Worm (Caenorhabditis elegans) whole organism, midembryonic: ENCODE measurements around the gene C07B5.2.
A peak's percentile ranks its signal among the peaks of the same experiment; 100 is the strongest.

ENCODE experiments used
- T22C8.4 ChIP-seq: fragments of 200-800 bp; sonication (Bioruptor generic); IDR thresholded peaks from 2 replicates; pipeline ENCODE4 v1.3.6; 2022; ENCODE audit warnings: missing genetic modification characterization, missing compliant biosample characterization
- cog-1 ChIP-seq: sonication (generic microtip); optimal IDR thresholded peaks from 2 replicates; lab custom pipeline; 2016; ENCODE audit warnings: missing genetic modification characterization, missing compliant biosample characterization
- flt-1 ChIP-seq: fragments of 200-800 bp; sonication (Bioruptor generic); IDR thresholded peaks from 2 replicates; pipeline ENCODE4 v1.3.6; 2022; ENCODE audit warnings: missing genetic modification characterization, missing compliant biosample characterization
- klf-2 ChIP-seq: fragments of 200-800 bp; sonication (Bioruptor generic); conservative IDR thresholded peaks from 2 replicates; pipeline ENCODE4 v1.3.6; 2022; ENCODE audit warnings: missing genetic modification reagents, missing genetic modification characterization, missing compliant biosample characterization
- med-1 ChIP-seq: sonication (generic microtip); optimal IDR thresholded peaks from 2 replicates; lab custom pipeline; 2017; ENCODE audit warnings: missing genetic modification characterization, mild to moderate bottlenecking, missing compliant biosample characterization, antibody characterized with exemption, missing genetic modification reagents; ENCODE audit not compliant: insufficient read depth
- ref-1 ChIP-seq: fragments of 200-800 bp; sonication (Bioruptor generic); conservative IDR thresholded peaks from 2 replicates; pipeline ENCODE4 v1.3.6; 2022; ENCODE audit warnings: missing genetic modification reagents, missing genetic modification characterization, missing compliant biosample characterization
- tab-1 ChIP-seq: fragments of 200-800 bp; sonication (Bioruptor generic); IDR thresholded peaks from 2 replicates; pipeline ENCODE4 v1.3.6; 2022; ENCODE audit warnings: missing genetic modification characterization, missing compliant biosample characterization
- ztf-23 ChIP-seq: fragments of 200-800 bp; sonication (Bioruptor generic); IDR thresholded peaks from 2 replicates; pipeline ENCODE4 v1.3.6; 2022; ENCODE audit warnings: missing genetic modification reagents, missing genetic modification characterization, missing compliant biosample characterization
- ztf-29 ChIP-seq: fragments of 200-800 bp; sonication (Bioruptor generic); IDR thresholded peaks from 2 replicates; pipeline ENCODE4 v1.3.6; 2022; ENCODE audit warnings: missing genetic modification reagents, missing genetic modification characterization, missing compliant biosample characterization

C07B5.2 gene

ce11 chrX:9517106-9517505 is at the start of gene C07B5.2:
C07B5.2 (minus strand) TSS chrX:9517206.
- no peak for TF ChIP-seq klf-2 (GFP tag; lab: Robert Waterston, UW)
- no peak for TF ChIP-seq ztf-29 (GFP tag; lab: Robert Waterston, UW)
- TF ChIP-seq ztf-23 (GFP tag; lab: Robert Waterston, UW) = no peak
- TF ChIP-seq cog-1 (tag; lab: Kevin White, UChicago) = no peak
- TF ChIP-seq ref-1 (GFP tag; lab: Robert Waterston, UW) = no peak
- no peak for TF ChIP-seq flt-1 (GFP tag; lab: Robert Waterston, UW)
- no peak for TF ChIP-seq med-1 (GFP tag; lab: Kevin White, UChicago)
- TF ChIP-seq T22C8.4 (GFP tag; lab: Robert Waterston, UW) = no peak
- TF ChIP-seq tab-1 (GFP tag; lab: Robert Waterston, UW) = no peak

- no peak for TF ChIP-seq med-1 (GFP tag; lab: Kevin White, UChicago)
- no peak for TF ChIP-seq ztf-23 (GFP tag; lab: Robert Waterston, UW)
- TF ChIP-seq tab-1 (GFP tag; lab: Robert Waterston, UW) = no peak
- TF ChIP-seq ztf-29 (GFP tag; lab: Robert Waterston, UW) = no peak
- TF ChIP-seq flt-1 (GFP tag; lab: Robert Waterston, UW) = no peak
- no peak for TF ChIP-seq ref-1 (GFP tag; lab: Robert Waterston, UW)
- no peak for TF ChIP-seq klf-2 (GFP tag; lab: Robert Waterston, UW)
- TF ChIP-seq T22C8.4 (GFP tag; lab: Robert Waterston, UW) = no peak
- no peak for TF ChIP-seq cog-1 (tag; lab: Kevin White, UChicago)
Measured at ce11 chrX:9566429-9566828, 49.4 kb upstream of the C07B5.2 start, which contains the start of gene F49E2.2. F49E2.2 (plus strand) TSS chrX:9566729.

ce11 chrX:9565881-9566280 is 48.9 kb upstream of the C07B5.2 start, which contains the start of gene moc-5:
moc-5 (minus strand) TSS chrX:9565981.
- TF ChIP-seq flt-1 (GFP tag; lab: Robert Waterston, UW) (no peak), ztf-29 (GFP tag; lab: Robert Waterston, UW) (no peak), med-1 (GFP tag; lab: Kevin White, UChicago) (no peak), klf-2 (GFP tag; lab: Robert Waterston, UW) (no peak), ztf-23 (GFP tag; lab: Robert Waterston, UW) (no peak), tab-1 (GFP tag; lab: Robert Waterston, UW) (no peak), ref-1 (GFP tag; lab: Robert Waterston, UW) (no peak), cog-1 (tag; lab: Kevin White, UChicago) (no peak), T22C8.4 (GFP tag; lab: Robert Waterston, UW) (no peak)

ce11 chrX:9560931-9561330 is 43.9 kb upstream of the C07B5.2 start:
- TF ChIP-seq T22C8.4 (GFP tag; lab: Robert Waterston, UW) = no peak
- no peak for TF ChIP-seq med-1 (GFP tag; lab: Kevin White, UChicago)
- no peak for TF ChIP-seq ztf-23 (GFP tag; lab: Robert Waterston, UW)
- peak; percentile 30; the same call in 1 of the 2 replicates for TF ChIP-seq tab-1 (GFP tag; lab: Robert Waterston, UW)
- no peak for TF ChIP-seq ztf-29 (GFP tag; lab: Robert Waterston, UW)
- 0 out of 2 replicates have a peak, but pooled peaks have one; percentile 36 for TF ChIP-seq flt-1 (GFP tag; lab: Robert Waterston, UW)

ce11 chrX:9556038-9556437 is 39.0 kb upstream of the C07B5.2 start:
- no peak for TF ChIP-seq T22C8.4 (GFP tag; lab: Robert Waterston, UW)
- TF ChIP-seq ztf-23 (GFP tag; lab: Robert Waterston, UW) = no peak
- no peak for TF ChIP-seq flt-1 (GFP tag; lab: Robert Waterston, UW)
- TF ChIP-seq med-1 (GFP tag; lab: Kevin White, UChicago) = no peak
- TF ChIP-seq cog-1 (tag; lab: Kevin White, UChicago) = no peak
- TF ChIP-seq ztf-29 (GFP tag; lab: Robert Waterston, UW) = no peak
- TF ChIP-seq ref-1 (GFP tag; lab: Robert Waterston, UW) = no peak
- no peak for TF ChIP-seq klf-2 (GFP tag; lab: Robert Waterston, UW)
- no peak for TF ChIP-seq tab-1 (GFP tag; lab: Robert Waterston, UW)

ce11 chrX:9555238-9555637 is 38.2 kb upstream of the C07B5.2 start:
- TF ChIP-seq T22C8.4 (GFP tag; lab: Robert Waterston, UW) (no peak), cog-1 (tag; lab: Kevin White, UChicago) (no peak), med-1 (GFP tag; lab: Kevin White, UChicago) (no peak), ztf-29 (GFP tag; lab: Robert Waterston, UW) (no peak), ztf-23 (GFP tag; lab: Robert Waterston, UW) (no peak), ref-1 (GFP tag; lab: Robert Waterston, UW) (no peak), flt-1 (GFP tag; lab: Robert Waterston, UW) (no peak), klf-2 (GFP tag; lab: Robert Waterston, UW) (no peak), tab-1 (GFP tag; lab: Robert Waterston, UW) (no peak)

ce11 chrX:9553095-9553494 is 36.1 kb upstream of the C07B5.2 start:
- no peak for TF ChIP-seq ztf-29 (GFP tag; lab: Robert Waterston, UW)
- no peak for TF ChIP-seq klf-2 (GFP tag; lab: Robert Waterston, UW)
- no peak for TF ChIP-seq ref-1 (GFP tag; lab: Robert Waterston, UW)
- TF ChIP-seq cog-1 (tag; lab: Kevin White, UChicago) = no peak
- TF ChIP-seq T22C8.4 (GFP tag; lab: Robert Waterston, UW) = no peak
- TF ChIP-seq med-1 (GFP tag; lab: Kevin White, UChicago) = no peak
- TF ChIP-seq flt-1 (GFP tag; lab: Robert Waterston, UW) = no peak
- no peak for TF ChIP-seq ztf-23 (GFP tag; lab: Robert Waterston, UW)
- no peak for TF ChIP-seq tab-1 (GFP tag; lab: Robert Waterston, UW)

- 0 out of 2 replicates have a peak, but pooled peaks have one; percentile 20 for TF ChIP-seq flt-1 (GFP tag; lab: Robert Waterston, UW)
- no peak for TF ChIP-seq cog-1 (tag; lab: Kevin White, UChicago)
Measured at ce11 chrX:9552404-9552803, 35.4 kb upstream of the C07B5.2 start.

- no peak for TF ChIP-seq flt-1 (GFP tag; lab: Robert Waterston, UW)
- no peak for TF ChIP-seq tab-1 (GFP tag; lab: Robert Waterston, UW)
- TF ChIP-seq T22C8.4 (GFP tag; lab: Robert Waterston, UW) = no peak
- no peak for TF ChIP-seq ref-1 (GFP tag; lab: Robert Waterston, UW)
- TF ChIP-seq ztf-23 (GFP tag; lab: Robert Waterston, UW) = no peak
- TF ChIP-seq cog-1 (tag; lab: Kevin White, UChicago) = no peak
- TF ChIP-seq klf-2 (GFP tag; lab: Robert Waterston, UW) = no peak
- no peak for TF ChIP-seq ztf-29 (GFP tag; lab: Robert Waterston, UW)
- no peak for TF ChIP-seq med-1 (GFP tag; lab: Kevin White, UChicago)
Measured at ce11 chrX:9551112-9551511, 34.1 kb upstream of the C07B5.2 start.
